Fruit fly (Drosophila melanogaster) whole organism, embryonic: Measurements from ENCODE around the gene melt.

Experiments
- ATbp ChIP-seq: fragments of 200-800 bp; sonication (Bioruptor generic); optimal IDR thresholded peaks from 2 replicates; lab custom pipeline; 2017; ENCODE audit warnings: missing biosample characterization, mild to moderate bottlenecking, missing genetic modification characterization, missing genetic modification reagents
- Asciz ChIP-seq: fragments of 200-800 bp; sonication (Bioruptor generic); optimal IDR thresholded peaks from 2 replicates; lab custom pipeline; 2017; ENCODE audit warnings: missing biosample characterization, mild to moderate bottlenecking, missing genetic modification characterization, missing genetic modification reagents
- Awh ChIP-seq: fragments of 200-800 bp; sonication (Bioruptor generic); IDR thresholded peaks from 2 replicates; pipeline ENCODE4, ENCODE4 v1.3.6; 2022; ENCODE audit warnings: missing biosample characterization, missing genetic modification characterization
- CG11695 ChIP-seq: fragments of 200-800 bp; sonication (Bioruptor generic); IDR thresholded peaks from 3 replicates; pipeline ENCODE4 v1.3.6; 2022; ENCODE audit warnings: missing biosample characterization, missing genetic modification characterization
- CG13296 ChIP-seq: fragments of 200-800 bp; sonication (Bioruptor generic); optimal IDR thresholded peaks from 3 replicates; lab custom pipeline; 2018; ENCODE audit warnings: missing biosample characterization, mild to moderate bottlenecking, missing genetic modification characterization
- CG14667 ChIP-seq: fragments of 200-800 bp; sonication (Bioruptor generic); IDR thresholded peaks from 2 replicates; pipeline ENCODE4 v1.3.6; 2022; ENCODE audit warnings: missing biosample characterization, missing genetic modification characterization
- CG1529 ChIP-seq: fragments of 200-800 bp; sonication (Bioruptor generic); optimal IDR thresholded peaks from 3 replicates; lab custom pipeline; 2018; ENCODE audit warnings: missing biosample characterization, missing genetic modification characterization
- CG15479 ChIP-seq: fragments of 200-800 bp; sonication (Bioruptor generic); optimal IDR thresholded peaks from 3 replicates; lab custom pipeline; 2019; ENCODE audit warnings: missing biosample characterization, mild to moderate bottlenecking, missing genetic modification characterization, moderate library complexity
- CG16779 ChIP-seq: fragments of 200-800 bp; sonication (Bioruptor generic); IDR thresholded peaks from 2 replicates; pipeline ENCODE4 v1.3.6; 2022; ENCODE audit warnings: missing biosample characterization, missing genetic modification characterization
- CG16863 ChIP-seq: fragments of 200-800 bp; sonication (Bioruptor generic); optimal IDR thresholded peaks from 3 replicates; lab custom pipeline; 2016; ENCODE audit warnings: missing biosample characterization, missing genetic modification characterization
- CG17912 ChIP-seq: fragments of 200-800 bp; sonication (Bioruptor generic); optimal IDR thresholded peaks from 2 replicates; lab custom pipeline; 2018; ENCODE audit warnings: missing biosample characterization, mild to moderate bottlenecking, missing genetic modification characterization
- CG18262 ChIP-seq: fragments of 200-800 bp; optimal IDR thresholded peaks from 3 replicates; lab custom pipeline; 2019; ENCODE audit warnings: missing biosample characterization, mild to moderate bottlenecking, missing genetic modification characterization, moderate library complexity
- CG1832 ChIP-seq: fragments of 200-800 bp; sonication (Bioruptor generic); optimal IDR thresholded peaks from 2 replicates; lab custom pipeline; 2017; ENCODE audit warnings: missing biosample characterization, mild to moderate bottlenecking, missing genetic modification characterization, inconsistent platforms
- CG2120 ChIP-seq: fragments of 200-800 bp; sonication (Bioruptor generic); optimal IDR thresholded peaks from 3 replicates; lab custom pipeline; 2016; ENCODE audit warnings: missing biosample characterization, missing genetic modification characterization
- CG30431 ChIP-seq: fragments of 200-800 bp; sonication (Bioruptor generic); optimal IDR thresholded peaks from 2 replicates; lab custom pipeline; 2017; ENCODE audit warnings: missing biosample characterization, missing genetic modification characterization
- CG31365 ChIP-seq: fragments of 200-800 bp; sonication (Bioruptor generic); optimal IDR thresholded peaks from 2 replicates; lab custom pipeline; 2018; ENCODE audit warnings: missing biosample characterization, mild to moderate bottlenecking, missing genetic modification characterization
- CG31388 ChIP-seq: fragments of 200-800 bp; sonication (Bioruptor generic); optimal IDR thresholded peaks from 2 replicates; lab custom pipeline; 2016; ENCODE audit warnings: missing biosample characterization, missing genetic modification characterization
- CG4360 ChIP-seq: fragments of 200-800 bp; sonication (Bioruptor generic); IDR thresholded peaks from 2 replicates; pipeline ENCODE4 v1.3.6; 2022; ENCODE audit warnings: missing biosample characterization, missing genetic modification characterization
- CG4617 ChIP-seq: fragments of 200-800 bp; sonication (Bioruptor generic); optimal IDR thresholded peaks from 3 replicates; lab custom pipeline; 2016; ENCODE audit warnings: missing biosample characterization, missing genetic modification characterization, borderline replicate concordance
- CG6683 ChIP-seq: fragments of 200-800 bp; sonication (Bioruptor generic); optimal IDR thresholded peaks from 2 replicates; lab custom pipeline; 2017; ENCODE audit warnings: missing biosample characterization, mild to moderate bottlenecking, missing genetic modification characterization, missing genetic modification reagents
- CG7357 ChIP-seq: fragments of 200-800 bp; sonication (Bioruptor generic); IDR thresholded peaks from 3 replicates; pipeline ENCODE4 v1.3.6; 2022; ENCODE audit warnings: missing biosample characterization, missing genetic modification characterization
- CG7839 ChIP-seq: fragments of 200-800 bp; sonication (Bioruptor generic); optimal IDR thresholded peaks from 3 replicates; lab custom pipeline; 2018; ENCODE audit warnings: missing biosample characterization, mild to moderate bottlenecking, missing genetic modification characterization, moderate library complexity
- CTCF ChIP-seq: fragments of 200-800 bp; sonication (Bioruptor generic); optimal IDR thresholded peaks from 2 replicates; lab custom pipeline; 2017; ENCODE audit warnings: missing biosample characterization, mild to moderate bottlenecking, missing genetic modification characterization, moderate library complexity
- D19A ChIP-seq: fragments of 200-800 bp; optimal IDR thresholded peaks from 3 replicates; lab custom pipeline; 2019; ENCODE audit warnings: missing biosample characterization, mild to moderate bottlenecking, missing genetic modification characterization, moderate library complexity
- Fer1 ChIP-seq: fragments of 200-800 bp; sonication (Bioruptor generic); optimal IDR thresholded peaks from 2 replicates; lab custom pipeline; 2017; ENCODE audit warnings: missing biosample characterization, mild to moderate bottlenecking, missing genetic modification characterization
- NK7.1 ChIP-seq: fragments of 200-800 bp; sonication (Bioruptor generic); optimal IDR thresholded peaks from 3 replicates; lab custom pipeline; 2016; ENCODE audit warnings: missing biosample characterization, missing genetic modification characterization
- Oli ChIP-seq: fragments of 200-800 bp; sonication (Bioruptor generic); optimal IDR thresholded peaks from 2 replicates; lab custom pipeline; 2018; ENCODE audit warnings: missing biosample characterization, mild to moderate bottlenecking, missing genetic modification characterization, moderate library complexity
- Opbp ChIP-seq: fragments of 200-800 bp; sonication (Bioruptor generic); IDR thresholded peaks from 3 replicates; pipeline ENCODE4 v1.3.6; 2022; ENCODE audit warnings: missing biosample characterization, missing genetic modification characterization; ENCODE audit not compliant: partially characterized antibody
- Pdp1 ChIP-seq, 2 experiments: fragments of 200-800 bp; sonication (Bioruptor generic); optimal IDR thresholded peaks; 3 replicates each; lab custom pipeline; 2016; ENCODE audit warnings: missing biosample characterization in 2 of 2, missing genetic modification characterization in 2 of 2, mild to moderate bottlenecking in 1 of 2, moderate library complexity in 1 of 2
- Stat92E ChIP-seq, 3 experiments: fragments of >200 bp in 2 of 3; fragments of 200-800 bp in 1 of 3; sonication (Bioruptor generic) in 1 of 3; optimal IDR thresholded peaks; 2 replicates each; lab custom pipeline; 2017 to 2019; ENCODE audit warnings: missing biosample characterization in 3 of 3, missing genetic modification characterization in 3 of 3, mild to moderate bottlenecking in 1 of 3, moderate library complexity in 1 of 3
- ase ChIP-seq: fragments of 200-800 bp; sonication (Bioruptor generic); IDR thresholded peaks from 3 replicates; pipeline ENCODE4 v1.3.6; 2022; ENCODE audit warnings: missing biosample characterization, missing genetic modification characterization
- az2 ChIP-seq: fragments of 200-800 bp; sonication (Bioruptor generic); optimal IDR thresholded peaks from 3 replicates; lab custom pipeline; 2016; ENCODE audit warnings: missing biosample characterization, missing genetic modification characterization
- chm ChIP-seq: fragments of 200-800 bp; sonication (Bioruptor generic); IDR thresholded peaks from 2 replicates; pipeline ENCODE4 v1.3.6; 2022; ENCODE audit warnings: missing biosample characterization, missing genetic modification characterization
- dysf ChIP-seq: fragments of 200-800 bp; sonication (Bioruptor generic); IDR thresholded peaks from 3 replicates; pipeline ENCODE4 v1.3.6; 2022; ENCODE audit warnings: missing biosample characterization, missing genetic modification characterization
- gem ChIP-seq: fragments of 200-800 bp; sonication (Bioruptor generic); optimal IDR thresholded peaks from 2 replicates; lab custom pipeline; 2019; ENCODE audit warnings: missing biosample characterization, mild to moderate bottlenecking, missing genetic modification characterization, moderate library complexity
- gsb ChIP-seq: fragments of 200-800 bp; sonication (Bioruptor generic); IDR thresholded peaks from 2 replicates; pipeline ENCODE4 v1.3.6; 2022; ENCODE audit warnings: missing biosample characterization, missing genetic modification characterization
- hbn ChIP-seq: fragments of 200-800 bp; sonication (Bioruptor generic); IDR thresholded peaks from 2 replicates; pipeline ENCODE4 v1.3.6; 2022; ENCODE audit warnings: missing biosample characterization, missing genetic modification characterization; ENCODE audit not compliant: partially characterized antibody
- insv ChIP-seq, 2 experiments: fragments of 200-800 bp; sonication (Bioruptor generic); optimal IDR thresholded peaks; 3 replicates each; lab custom pipeline; 2016 to 2018; ENCODE audit warnings: missing biosample characterization in 2 of 2, missing genetic modification characterization in 2 of 2
- prd ChIP-seq, 3 experiments: fragments of >200 bp in 2 of 3; fragments of 200-800 bp in 1 of 3; sonication (Bioruptor generic) in 1 of 3; optimal IDR thresholded peaks in 2 of 3; IDR thresholded peaks in 1 of 3; 2 replicates in 2 of 3; 3 replicates in 1 of 3; pipeline versions ENCODE4 v1.3.6 to Lab custom; 2017 to 2022; ENCODE audit warnings: missing biosample characterization in 1 of 3, missing genetic modification characterization in 1 of 3
- rib ChIP-seq: fragments of 200-800 bp; sonication (Bioruptor generic); IDR thresholded peaks from 2 replicates; pipeline ENCODE4 v1.3.6; 2022; ENCODE audit warnings: missing biosample characterization, missing genetic modification characterization
- sc ChIP-seq, 3 experiments: fragments of >200 bp in 2 of 3; fragments of 200-800 bp in 1 of 3; sonication (Bioruptor generic) in 1 of 3; optimal IDR thresholded peaks; 2 replicates in 2 of 3; 3 replicates in 1 of 3; lab custom pipeline; 2017; ENCODE audit warnings: mild to moderate bottlenecking in 1 of 3, missing biosample characterization in 1 of 3, missing genetic modification characterization in 1 of 3, missing genetic modification reagents in 1 of 3
- shn ChIP-seq: fragments of 200-800 bp; sonication (Bioruptor generic); optimal IDR thresholded peaks from 3 replicates; lab custom pipeline; 2016; ENCODE audit warnings: missing biosample characterization, missing genetic modification characterization
- sima ChIP-seq: fragments of 200-800 bp; sonication (Bioruptor generic); optimal IDR thresholded peaks from 2 replicates; lab custom pipeline; 2016; ENCODE audit warnings: missing biosample characterization, missing genetic modification characterization
- slbo ChIP-seq: fragments of 200-800 bp; sonication (Bioruptor generic); IDR thresholded peaks from 2 replicates; pipeline ENCODE4 v1.3.6; 2022; ENCODE audit warnings: missing biosample characterization, missing genetic modification characterization
- sr ChIP-seq: fragments of 200-800 bp; sonication (Bioruptor generic); IDR thresholded peaks from 3 replicates; pipeline ENCODE4 v1.3.6; 2022; ENCODE audit warnings: missing biosample characterization, missing genetic modification characterization
- ssp ChIP-seq: fragments of 200-800 bp; sonication (Bioruptor generic); IDR thresholded peaks from 2 replicates; pipeline ENCODE4 v1.3.6; 2022; ENCODE audit warnings: missing biosample characterization, missing genetic modification characterization
- tna ChIP-seq: fragments of 200-800 bp; sonication (Bioruptor generic); IDR thresholded peaks from 2 replicates; pipeline ENCODE4 v1.3.6; 2022; ENCODE audit warnings: missing biosample characterization, missing genetic modification characterization; ENCODE audit not compliant: partially characterized antibody

The melt gene

dm6 chr3L:7151521-7152465 is 17.5 kb downstream of the melt start (continued):
- TF ChIP-seq sima (GFP tag; lab: Kevin White, UChicago) (no peak), Oli (peak; percentile 22), insv (GFP tag; optimal IDR thresholded peaks at IDR 0.05; lab: Kevin White, UChicago) (no peak), ase (GFP tag; lab: Robert Waterston, UW) (peak; percentile 33; the same call in 1 of the 3 replicates), CG4617 (peak; percentile 12), CG18262 (tag; lab: Kevin White, UChicago) (peak; percentile 84), Stat92E (GFP tag; optimal IDR thresholded peaks at IDR 0.05; lab: Kevin White, UChicago) (no peak), CG14667 (GFP tag; lab: Robert Waterston, UW) (peak; percentile 64), Fer1 (GFP tag; lab: Kevin White, UChicago) (no peak), gsb (no peak), CG1832 (no peak), dysf (GFP tag; lab: Robert Waterston, UW) (peak; percentile 33; the same call in 1 of the 3 replicates), ATbp (GFP tag; lab: Kevin White, UChicago) (peak; percentile 56), CG1529 (GFP tag; lab: Kevin White, UChicago) (peak; percentile 59), gem (tag; lab: Kevin White, UChicago) (peak; percentile 65), CG13296 (GFP tag; lab: Kevin White, UChicago) (no peak), CG31388 (GFP tag; lab: Kevin White, UChicago) (no peak), D19A (peak; percentile 62), tna (GFP tag; lab: Robert Waterston, UW) (no peak), CG30431 (GFP tag; lab: Kevin White, UChicago) (peak; percentile 47), ssp (GFP tag; lab: Robert Waterston, UW) (0 out of 2 replicates have a peak, but pooled peaks have one; percentile 46), hbn (GFP tag; lab: Robert Waterston, UW) (no peak), CG7357 (GFP tag; lab: Robert Waterston, UW) (peak; percentile 63; the same call in 1 of the 3 replicates), CG16863 (peak; percentile 39), CG2120 (GFP tag; lab: Kevin White, UChicago) (no peak), prd (optimal IDR thresholded peaks at IDR 0.05; lab: Kevin White, UChicago) (no peak), prd (GFP tag; IDR thresholded peaks at IDR 0.05; lab: Robert Waterston, UW) (peak; percentile 78), CG6683 (no peak), Pdp1 (GFP tag; optimal IDR thresholded peaks at IDR 0.05; lab: Kevin White, UChicago) (peak; percentile 10 to 27), CG15479 (GFP tag; lab: Kevin White, UChicago) (no peak), CG17912 (GFP tag; lab: Kevin White, UChicago) (no peak), CG7839 (tag; lab: Kevin White, UChicago) (peak; percentile 64), sr (GFP tag; lab: Robert Waterston, UW) (no peak), chm (GFP tag; lab: Robert Waterston, UW) (peak; percentile 65; the same call in 1 of the 2 replicates), Asciz (GFP tag; lab: Kevin White, UChicago) (peak; percentile 43), rib (no peak), slbo (GFP tag; lab: Robert Waterston, UW) (no peak), CG11695 (GFP tag; lab: Robert Waterston, UW) (peak; percentile 46; the same call in 2 of the 3 replicates), CG4360 (GFP tag; lab: Robert Waterston, UW) (peak; percentile 36; the same call in 1 of the 2 replicates), NK7.1 (GFP tag; lab: Kevin White, UChicago) (no peak), CG16779 (GFP tag; lab: Robert Waterston, UW) (no peak), CTCF (GFP tag; lab: Kevin White, UChicago) (no peak), shn (GFP tag; lab: Kevin White, UChicago) (no peak), Awh (no peak), Opbp (GFP tag; lab: Robert Waterston, UW) (no peak), az2 (GFP tag; lab: Kevin White, UChicago) (peak; percentile 76), sc (optimal IDR thresholded peaks at IDR 0.05; lab: Kevin White, UChicago) (no peak), sc (GFP tag; optimal IDR thresholded peaks at IDR 0.05; lab: Kevin White, UChicago) (peak; percentile 72), CG31365 (tag; lab: Kevin White, UChicago) (no peak)
